Worm (Caenorhabditis elegans) whole organism, mixed stage, embryonic: ENCODE measurements around the gene W01B6.3.

Experiments
- M03D4.4 ChIP-seq: sonication (generic microtip); optimal IDR thresholded peaks from 2 replicates; lab custom pipeline; 2017; ENCODE audit warnings: mild to moderate bottlenecking, missing genetic modification characterization, missing compliant biosample characterization
- bed-3 ChIP-seq: fragments of 200-800 bp; sonication (Bioruptor generic); optimal IDR thresholded peaks from 3 replicates; lab custom pipeline; 2018; ENCODE audit warnings: mild to moderate bottlenecking, missing genetic modification characterization, moderate library complexity, missing compliant biosample characterization
- blmp-1 ChIP-seq: fragments of 150-350 bp; optimal IDR thresholded peaks from 2 replicates; lab custom pipeline; 2014; ENCODE audit warnings: missing biosample characterization, missing genetic modification characterization
- ceh-39 ChIP-seq: fragments of 150-350 bp; optimal IDR thresholded peaks from 2 replicates; lab custom pipeline; 2014; ENCODE audit warnings: missing biosample characterization, missing genetic modification characterization
- ceh-43 ChIP-seq: fragments of 200-800 bp; sonication (Bioruptor generic); optimal IDR thresholded peaks from 2 replicates; lab custom pipeline; 2018; ENCODE audit warnings: mild to moderate bottlenecking, missing genetic modification characterization, moderate library complexity, missing compliant biosample characterization
- ceh-83 ChIP-seq: fragments of 200-800 bp; sonication (Bioruptor generic); optimal IDR thresholded peaks from 2 replicates; lab custom pipeline; 2018; ENCODE audit warnings: mild to moderate bottlenecking, missing genetic modification characterization, missing compliant biosample characterization
- ces-1 ChIP-seq: fragments of 150-350 bp; optimal IDR thresholded peaks from 2 replicates; lab custom pipeline; 2014; ENCODE audit warnings: missing biosample characterization, missing genetic modification reagents, missing genetic modification characterization
- cnd-1 ChIP-seq: fragments of 200-800 bp; sonication (Bioruptor generic); optimal IDR thresholded peaks from 2 replicates; lab custom pipeline; 2018; ENCODE audit warnings: mild to moderate bottlenecking, missing genetic modification characterization, missing compliant biosample characterization
- drap-1 ChIP-seq: fragments of 200-800 bp; sonication (Bioruptor generic); optimal IDR thresholded peaks from 3 replicates; lab custom pipeline; 2018; ENCODE audit warnings: mild to moderate bottlenecking, missing genetic modification characterization, missing compliant biosample characterization
- elt-1 ChIP-seq: sonication (generic microtip); optimal IDR thresholded peaks from 2 replicates; lab custom pipeline; 2017; ENCODE audit warnings: missing genetic modification characterization, mild to moderate bottlenecking, missing compliant biosample characterization, antibody characterized with exemption, moderate library complexity, borderline replicate concordance; ENCODE audit not compliant: insufficient read depth
- elt-3 ChIP-seq: fragments of 150-350 bp; optimal IDR thresholded peaks from 2 replicates; lab custom pipeline; 2014; ENCODE audit warnings: missing biosample characterization, missing genetic modification characterization
- ham-2 ChIP-seq: fragments of 200-800 bp; sonication (Bioruptor generic); optimal IDR thresholded peaks from 2 replicates; lab custom pipeline; 2018; ENCODE audit warnings: mild to moderate bottlenecking, missing genetic modification characterization, missing compliant biosample characterization
- hlh-1 ChIP-seq: fragments of 150-350 bp; optimal IDR thresholded peaks from 2 replicates; lab custom pipeline; 2014; ENCODE audit warnings: missing biosample characterization, missing genetic modification reagents, missing genetic modification characterization
- lin-13 ChIP-seq: fragments of 150-350 bp; optimal IDR thresholded peaks from 2 replicates; lab custom pipeline; 2014; ENCODE audit warnings: missing biosample characterization, missing genetic modification characterization
- lin-32 ChIP-seq: fragments of 200-800 bp; sonication (Bioruptor generic); optimal IDR thresholded peaks from 2 replicates; lab custom pipeline; 2018; ENCODE audit warnings: mild to moderate bottlenecking, missing genetic modification characterization, missing compliant biosample characterization
- lsy-2 ChIP-seq: fragments of 150-350 bp; optimal IDR thresholded peaks from 2 replicates; lab custom pipeline; 2014; ENCODE audit warnings: missing biosample characterization, missing genetic modification characterization
- mab-5 ChIP-seq: fragments of 150-350 bp; optimal IDR thresholded peaks from 2 replicates; lab custom pipeline; 2014; ENCODE audit warnings: missing biosample characterization, missing genetic modification characterization
- mep-1 ChIP-seq: fragments of 150-350 bp; optimal IDR thresholded peaks from 2 replicates; lab custom pipeline; 2017; ENCODE audit warnings: missing biosample characterization, missing genetic modification reagents, missing genetic modification characterization, inconsistent platforms
- mls-2 ChIP-seq: sonication (generic microtip); optimal IDR thresholded peaks from 2 replicates; lab custom pipeline; 2016; ENCODE audit warnings: mild to moderate bottlenecking, missing genetic modification characterization, moderate library complexity, missing compliant biosample characterization
- nhr-12 ChIP-seq: fragments of 150-350 bp; optimal IDR thresholded peaks from 2 replicates; lab custom pipeline; 2014; ENCODE audit warnings: missing biosample characterization, missing genetic modification characterization
- nhr-2 ChIP-seq: fragments of 150-350 bp; optimal IDR thresholded peaks from 2 replicates; lab custom pipeline; 2014; ENCODE audit warnings: missing biosample characterization, missing genetic modification characterization
- nhr-237 ChIP-seq: fragments of 150-350 bp; optimal IDR thresholded peaks from 2 replicates; lab custom pipeline; 2014; ENCODE audit warnings: missing biosample characterization, missing genetic modification characterization
- nhr-28 ChIP-seq: fragments of 150-350 bp; optimal IDR thresholded peaks from 2 replicates; lab custom pipeline; 2014; ENCODE audit warnings: missing biosample characterization, missing genetic modification characterization
- nhr-76 ChIP-seq: sonication (generic microtip); optimal IDR thresholded peaks from 2 replicates; lab custom pipeline; 2017; ENCODE audit warnings: missing biosample characterization, missing genetic modification characterization
- pha-4 ChIP-seq: fragments of 150-350 bp; optimal IDR thresholded peaks from 2 replicates; lab custom pipeline; 2018; ENCODE audit warnings: missing biosample characterization, missing genetic modification reagents, missing genetic modification characterization
- sem-2 ChIP-seq: fragments of 200-800 bp; sonication (Bioruptor generic); optimal IDR thresholded peaks from 2 replicates; lab custom pipeline; 2018; ENCODE audit warnings: mild to moderate bottlenecking, missing genetic modification characterization, missing compliant biosample characterization
- snpc-4 ChIP-seq: fragments of 150-350 bp; optimal IDR thresholded peaks from 2 replicates; lab custom pipeline; 2014; ENCODE audit warnings: missing biosample characterization, missing genetic modification characterization
- sptf-1 ChIP-seq: sonication (generic microtip); optimal IDR thresholded peaks from 2 replicates; lab custom pipeline; 2017; ENCODE audit warnings: mild to moderate bottlenecking, missing genetic modification characterization, moderate library complexity, missing compliant biosample characterization
- tbx-8 ChIP-seq: fragments of 200-800 bp; sonication (Bioruptor generic); optimal IDR thresholded peaks from 2 replicates; lab custom pipeline; 2018; ENCODE audit warnings: mild to moderate bottlenecking, missing genetic modification characterization, moderate library complexity, missing compliant biosample characterization
- unc-39 ChIP-seq: fragments of 150-350 bp; optimal IDR thresholded peaks from 2 replicates; lab custom pipeline; 2014; ENCODE audit warnings: missing biosample characterization, missing genetic modification characterization
- unc-62 ChIP-seq: fragments of 150-350 bp; optimal IDR thresholded peaks from 2 replicates; lab custom pipeline; 2014; ENCODE audit warnings: missing biosample characterization, missing genetic modification reagents, missing genetic modification characterization
- zip-8 ChIP-seq: fragments of 150-350 bp; optimal IDR thresholded peaks from 2 replicates; lab custom pipeline; 2014; ENCODE audit warnings: missing biosample characterization, missing genetic modification characterization
- ztf-11 ChIP-seq: fragments of 150-350 bp; optimal IDR thresholded peaks from 2 replicates; lab custom pipeline; 2014; ENCODE audit warnings: missing biosample characterization, missing genetic modification characterization

The W01B6.3 gene

DNA sequence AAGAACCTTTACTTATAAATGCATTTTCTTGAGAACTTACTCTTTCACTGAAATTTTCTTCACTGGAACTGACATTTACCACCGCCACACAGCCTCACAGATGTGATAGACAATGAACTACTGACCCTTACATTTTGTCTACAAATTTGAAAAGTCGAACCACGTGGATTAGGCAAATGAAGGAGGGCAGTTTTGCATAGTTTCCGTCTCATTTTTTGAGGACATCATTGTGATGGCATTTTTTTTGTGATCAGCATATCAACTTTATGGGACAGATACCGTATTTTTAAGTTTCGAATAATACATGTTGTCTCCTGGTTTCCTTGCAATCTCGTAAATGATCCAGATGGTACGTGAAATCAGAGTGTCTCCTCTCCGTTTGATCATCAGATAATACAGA, at the start of gene W01B6.3:
W01B6.3 (minus strand) TSS at position 101 of the 400 bp plus-strand sequence.
- TF ChIP-seq lin-13 (tag; lab: Kevin White, UChicago), result no peak
- no peak for TF ChIP-seq ztf-11
- TF ChIP-seq ceh-43 (GFP tag; lab: Kevin White, UChicago), result no peak
- no peak for TF ChIP-seq blmp-1
- TF ChIP-seq mab-5 (tag; lab: Kevin White, UChicago), result no peak
- TF ChIP-seq, all 35 proteins: peak for 0

- TF ChIP-seq nhr-28 (tag; lab: Kevin White, UChicago), result no peak
- no peak for TF ChIP-seq nhr-76 (tag; lab: Kevin White, UChicago)
- TF ChIP-seq ceh-43 (GFP tag; lab: Kevin White, UChicago), result no peak
- TF ChIP-seq lsy-2 (tag; lab: Kevin White, UChicago), result no peak
- TF ChIP-seq tbx-8 (GFP tag; lab: Kevin White, UChicago), result no peak
- no peak for TF ChIP-seq hlh-1 (tag; lab: Kevin White, UChicago)
- TF ChIP-seq elt-3 (tag; lab: Kevin White, UChicago), result no peak
- no peak for TF ChIP-seq bed-3 (GFP tag; lab: Kevin White, UChicago)
- no peak for TF ChIP-seq pha-4 (tag; lab: Kevin White, UChicago)
- TF ChIP-seq elt-1, result no peak
- TF ChIP-seq lin-13 (tag; lab: Kevin White, UChicago), result no peak
- TF ChIP-seq nhr-237 (tag; lab: Kevin White, UChicago), result no peak
Measured at ce11 chrIV:10122205-10122604, 49.8 kb upstream of the W01B6.3 start, which contains the start of gene irld-21. TSS of gene irld-21 (minus strand) at chrIV:10122305.

DNA sequence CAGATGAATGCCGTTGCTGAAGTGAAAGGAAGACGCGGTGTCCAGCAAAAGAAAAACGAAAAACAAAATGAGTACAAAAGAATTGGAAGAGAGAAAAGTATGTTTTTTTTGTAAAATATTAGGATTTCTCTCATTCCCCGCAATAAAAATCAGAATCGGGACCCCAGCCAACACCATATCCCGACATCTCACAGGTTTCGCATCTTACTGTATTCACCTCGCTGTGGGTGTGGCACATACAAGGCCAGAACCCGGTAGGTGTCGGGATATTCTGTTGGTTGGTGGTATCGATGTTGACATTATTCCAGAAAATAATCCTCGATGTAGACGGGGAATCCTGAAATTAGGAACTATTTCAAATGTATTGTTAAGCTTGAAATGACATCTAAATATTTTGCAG, 44.3 kb upstream of the W01B6.3 start:
- no peak for TF ChIP-seq hlh-1 (tag; lab: Kevin White, UChicago)
- no peak for TF ChIP-seq nhr-237 (tag; lab: Kevin White, UChicago)
- no peak for TF ChIP-seq ceh-83 (GFP tag; lab: Kevin White, UChicago)
- TF ChIP-seq ceh-39 (tag; lab: Kevin White, UChicago), result no peak
- no peak for TF ChIP-seq elt-3 (tag; lab: Kevin White, UChicago)
- TF ChIP-seq mep-1 (tag; lab: Kevin White, UChicago), result no peak
- no peak for TF ChIP-seq pha-4 (tag; lab: Kevin White, UChicago)
- TF ChIP-seq bed-3 (GFP tag; lab: Kevin White, UChicago), result no peak
- TF ChIP-seq drap-1 (GFP tag; lab: Kevin White, UChicago), result no peak
- TF ChIP-seq cnd-1 (tag; lab: Kevin White, UChicago), result no peak
- no peak for TF ChIP-seq lin-13 (tag; lab: Kevin White, UChicago)
- TF ChIP-seq lin-32, result no peak
- no peak for TF ChIP-seq nhr-12 (tag; lab: Kevin White, UChicago)
- TF ChIP-seq, all 35 proteins: peak for 0

DNA sequence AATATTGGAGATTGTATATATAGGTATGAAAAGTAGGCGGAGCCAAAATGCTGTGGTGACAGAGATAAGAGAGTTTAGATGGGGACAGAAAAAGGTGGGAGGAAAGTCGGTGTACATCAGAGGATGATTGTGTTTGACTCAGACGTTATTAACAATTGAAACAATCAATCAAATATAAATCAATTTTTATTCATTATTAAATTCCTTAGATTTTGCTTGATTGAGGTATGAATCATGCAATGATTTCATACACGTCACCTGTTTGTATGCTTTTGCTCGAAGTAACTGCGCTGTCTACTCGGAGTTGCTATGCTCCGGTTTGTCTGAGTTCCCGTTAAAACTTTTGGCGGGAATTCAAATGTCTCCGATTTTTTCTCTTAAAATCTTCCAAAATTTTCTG, 42.7 kb upstream of the W01B6.3 start, which contains the start of gene C04G2.10:
C04G2.10 (plus strand) TSS at position 301 of the 400 bp plus-strand sequence.
- TF ChIP-seq ces-1 (no peak), mep-1 (tag; lab: Kevin White, UChicago) (no peak), ceh-43 (GFP tag; lab: Kevin White, UChicago) (no peak), nhr-76 (tag; lab: Kevin White, UChicago) (no peak), sptf-1 (tag; lab: Kevin White, UChicago) (no peak), ceh-83 (GFP tag; lab: Kevin White, UChicago) (no peak), nhr-28 (tag; lab: Kevin White, UChicago) (no peak), ztf-11 (no peak), snpc-4 (tag; lab: Kevin White, UChicago) (no peak), unc-62 (GFP tag; lab: Kevin White, UChicago) (no peak), sem-2 (no peak), unc-39 (tag; lab: Kevin White, UChicago) (no peak), elt-3 (tag; lab: Kevin White, UChicago) (no peak), ceh-39 (tag; lab: Kevin White, UChicago) (no peak), M03D4.4 (tag; lab: Kevin White, UChicago) (no peak), hlh-1 (tag; lab: Kevin White, UChicago) (no peak), drap-1 (GFP tag; lab: Kevin White, UChicago) (no peak), nhr-2 (tag; lab: Kevin White, UChicago) (no peak), ham-2 (GFP tag; lab: Kevin White, UChicago) (no peak)

DNA sequence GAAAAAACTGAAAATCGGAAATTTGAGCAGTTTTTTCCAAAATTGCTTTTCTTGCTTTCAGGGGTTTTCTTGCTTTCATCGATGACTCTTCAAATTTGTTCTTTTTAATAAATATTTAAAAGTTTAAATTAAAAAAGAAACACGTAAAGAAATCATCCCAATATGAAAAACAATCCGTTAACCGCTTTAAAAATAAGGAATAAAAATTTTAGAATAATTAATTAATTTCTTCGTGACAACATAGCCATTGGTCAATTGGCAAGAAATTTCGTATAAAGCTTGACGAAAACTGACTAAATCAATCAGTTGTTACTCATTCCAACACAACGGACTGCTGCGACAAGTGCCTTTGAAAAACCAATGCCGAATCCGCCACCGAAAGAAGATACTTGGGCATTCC, 40.1 kb upstream of the W01B6.3 start, which contains the start of gene nsph-3.2:
nsph-3.2 (plus strand) TSS at position 301 of the 400 bp plus-strand sequence.
- no peak for TF ChIP-seq lin-13 (tag; lab: Kevin White, UChicago)
- no peak for TF ChIP-seq nhr-237 (tag; lab: Kevin White, UChicago)
- TF ChIP-seq lin-32, result no peak
- no peak for TF ChIP-seq mls-2 (tag; lab: Kevin White, UChicago)
- no peak for TF ChIP-seq sptf-1 (tag; lab: Kevin White, UChicago)
- TF ChIP-seq snpc-4 (tag; lab: Kevin White, UChicago), result no peak
- TF ChIP-seq nhr-76 (tag; lab: Kevin White, UChicago), result no peak
- no peak for TF ChIP-seq sem-2
- no peak for TF ChIP-seq lsy-2 (tag; lab: Kevin White, UChicago)
- no peak for TF ChIP-seq zip-8 (tag; lab: Kevin White, UChicago)
- no peak for TF ChIP-seq ceh-43 (GFP tag; lab: Kevin White, UChicago)
- TF ChIP-seq tbx-8 (GFP tag; lab: Kevin White, UChicago), result no peak
- no peak for TF ChIP-seq hlh-1 (tag; lab: Kevin White, UChicago)
